Fruit fly (Drosophila melanogaster) whole organism, pupa: ENCODE data around the gene Fic.

Source experiments
- CG13204 ChIP-seq: fragments of 200-800 bp; sonication (Bioruptor generic); optimal IDR thresholded peaks from 2 replicates; lab custom pipeline; 2018; ENCODE audit warnings: missing biosample characterization, mild to moderate bottlenecking, missing genetic modification characterization, moderate library complexity
- CG15710 ChIP-seq: fragments of 200-800 bp; sonication (Bioruptor generic); optimal IDR thresholded peaks from 2 replicates; lab custom pipeline; 2018; ENCODE audit warnings: missing biosample characterization, mild to moderate bottlenecking, missing genetic modification characterization, moderate library complexity
- CG4496 ChIP-seq: fragments of 200-800 bp; sonication (Bioruptor generic); IDR thresholded peaks from 3 replicates; pipeline ENCODE4 v1.3.6; 2022; ENCODE audit warnings: missing biosample characterization, missing genetic modification characterization
- CG8301 ChIP-seq: fragments of 200-800 bp; sonication (Bioruptor generic); optimal IDR thresholded peaks from 2 replicates; lab custom pipeline; 2018; ENCODE audit warnings: missing biosample characterization, mild to moderate bottlenecking, missing genetic modification characterization
- EcR ChIP-seq: fragments of 200-800 bp; sonication (Bioruptor generic); optimal IDR thresholded peaks from 3 replicates; lab custom pipeline; 2019; ENCODE audit warnings: missing biosample characterization, missing genetic modification characterization, mild to moderate bottlenecking, moderate library complexity, missing genetic modification reagents
- Ets98B ChIP-seq: fragments of 200-800 bp; sonication (Bioruptor generic); IDR thresholded peaks from 2 replicates; pipeline ENCODE4 v1.3.6; 2022; ENCODE audit warnings: missing biosample characterization, missing genetic modification characterization
- Pif1A ChIP-seq: fragments of 200-800 bp; sonication (Bioruptor generic); optimal IDR thresholded peaks from 3 replicates; lab custom pipeline; 2016; ENCODE audit warnings: missing biosample characterization, missing genetic modification characterization
- Snoo ChIP-seq: fragments of 200-800 bp; sonication (Bioruptor generic); optimal IDR thresholded peaks from 3 replicates; lab custom pipeline; 2017; ENCODE audit warnings: missing biosample characterization, mild to moderate bottlenecking, missing genetic modification characterization, inconsistent platforms
- fd96Ca ChIP-seq: fragments of 200-800 bp; sonication (Bioruptor generic); IDR thresholded peaks from 3 replicates; pipeline ENCODE4 v1.3.6; 2022; ENCODE audit warnings: missing biosample characterization, missing genetic modification characterization

- TF ChIP-seq Snoo (tag; lab: Kevin White, UChicago) (no peak), fd96Ca (GFP tag; lab: Robert Waterston, UW) (no peak), CG15710 (tag; lab: Kevin White, UChicago) (no peak), CG13204 (GFP tag; lab: Kevin White, UChicago) (no peak), EcR (GFP tag; lab: Kevin White, UChicago) (no peak), Pif1A (GFP tag; lab: Kevin White, UChicago) (no peak), CG8301 (tag; lab: Kevin White, UChicago) (no peak), Ets98B (GFP tag; lab: Robert Waterston, UW) (no peak), CG4496 (GFP tag; lab: Robert Waterston, UW) (no peak)
Observed at dm6 chr2L:6387068-6387467, 37.1 kb upstream of the Fic start.
